Fruit fly (Drosophila melanogaster) whole organism: ENCODE measurements around the gene ftz.

Experiments used
- CG8478 ChIP-seq: fragments of >200 bp; optimal IDR thresholded peaks from 2 replicates; lab custom pipeline; 2018; ENCODE audit warnings: inconsistent platforms
- Dll ChIP-seq: fragments of >200 bp; optimal IDR thresholded peaks from 2 replicates; lab custom pipeline; 2017
- pan ChIP-seq: fragments of >200 bp; optimal IDR thresholded peaks from 2 replicates; lab custom pipeline; 2017
- psq ChIP-seq: fragments of >200 bp; optimal IDR thresholded peaks from 2 replicates; lab custom pipeline; 2017
- usp ChIP-seq: fragments of >200 bp; optimal IDR thresholded peaks from 2 replicates; lab custom pipeline; 2017; ENCODE audit warnings: missing biosample characterization, missing genetic modification characterization, mixed read lengths

DNA sequence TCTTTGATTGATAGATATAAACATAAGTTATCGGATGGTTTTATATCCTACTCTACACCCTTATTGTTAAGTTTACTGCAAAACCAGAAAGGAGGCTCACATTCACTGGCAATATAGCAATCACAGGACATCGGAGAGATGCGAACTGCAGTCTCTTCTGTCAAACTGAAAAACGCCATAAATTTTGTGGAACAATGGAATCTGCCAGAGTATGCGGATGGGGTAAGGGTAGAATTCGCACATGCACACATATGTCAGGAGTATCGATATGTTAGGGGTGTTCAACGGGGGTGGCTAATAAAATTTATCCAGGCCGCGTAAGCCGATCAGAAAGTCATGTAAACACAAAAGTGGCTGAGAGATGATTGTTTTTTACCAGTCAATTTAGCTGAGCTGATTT lies 1.5 kb upstream of the ftz start:
- no peak for TF ChIP-seq CG8478
- no peak for TF ChIP-seq Dll (lab: Kevin White, UChicago)
- TF ChIP-seq psq (lab: Kevin White, UChicago): no peak
- no peak for TF ChIP-seq pan (lab: Kevin White, UChicago)
- no peak for TF ChIP-seq usp
